Worm (Caenorhabditis elegans) whole organism, early embryonic: Measurements from ENCODE around the gene pax-1.

Source experiments
- B0310.2 ChIP-seq: sonication (generic microtip); optimal IDR thresholded peaks from 2 replicates; lab custom pipeline; 2016; ENCODE audit warnings: mild to moderate bottlenecking, missing genetic modification characterization, missing compliant biosample characterization
- F13C5.2 ChIP-seq: sonication (generic microtip); optimal IDR thresholded peaks from 2 replicates; lab custom pipeline; 2017; ENCODE audit warnings: mild to moderate bottlenecking, missing genetic modification characterization, inconsistent platforms, missing compliant biosample characterization
- aly-1 ChIP-seq: sonication (generic microtip); optimal IDR thresholded peaks from 2 replicates; lab custom pipeline; 2016; ENCODE audit warnings: missing genetic modification characterization, missing compliant biosample characterization
- ama-1 ChIP-seq: fragments of 150-350 bp; optimal IDR thresholded peaks from 2 replicates; lab custom pipeline; 2014
- ceh-13 ChIP-seq: fragments of 200-800 bp; sonication (Bioruptor generic); optimal IDR thresholded peaks from 2 replicates; lab custom pipeline; 2018; ENCODE audit warnings: mild to moderate bottlenecking, missing genetic modification characterization, missing compliant biosample characterization
- ceh-36 ChIP-seq: sonication (generic microtip); optimal IDR thresholded peaks from 2 replicates; lab custom pipeline; 2016; ENCODE audit warnings: missing genetic modification characterization, inconsistent platforms, missing compliant biosample characterization
- ets-7 ChIP-seq: sonication (generic microtip); optimal IDR thresholded peaks from 2 replicates; lab custom pipeline; 2016; ENCODE audit warnings: missing genotype, missing genetic modification characterization, missing compliant biosample characterization
- flt-1 ChIP-seq: fragments of 200-800 bp; sonication (Bioruptor generic); IDR thresholded peaks from 2 replicates; pipeline ENCODE4 v1.3.6; 2022; ENCODE audit warnings: missing genetic modification characterization, missing compliant biosample characterization
- hmbx-1 ChIP-seq: sonication (generic microtip); optimal IDR thresholded peaks from 2 replicates; lab custom pipeline; 2016; ENCODE audit warnings: mild to moderate bottlenecking, missing genetic modification characterization, missing compliant biosample characterization
- hmg-4 ChIP-seq: fragments of 200-800 bp; sonication (Bioruptor generic); optimal IDR thresholded peaks from 2 replicates; lab custom pipeline; 2018; ENCODE audit warnings: mild to moderate bottlenecking, missing genetic modification characterization, missing compliant biosample characterization
- hnd-1 ChIP-seq: sonication (generic microtip); optimal IDR thresholded peaks from 2 replicates; lab custom pipeline; 2016; ENCODE audit warnings: missing genetic modification characterization, missing compliant biosample characterization
- pes-1 ChIP-seq: fragments of 200-800 bp; sonication (Bioruptor generic); IDR thresholded peaks from 2 replicates; pipeline ENCODE4 v1.3.6; 2022; ENCODE audit warnings: missing genetic modification reagents, missing genetic modification characterization, missing compliant biosample characterization
- scrt-1 ChIP-seq: fragments of 200-800 bp; sonication (Bioruptor generic); IDR thresholded peaks from 2 replicates; pipeline ENCODE4 v1.3.6; 2022; ENCODE audit warnings: missing genetic modification characterization, missing compliant biosample characterization
- sea-1 ChIP-seq: fragments of 200-800 bp; sonication (Bioruptor generic); conservative IDR thresholded peaks from 2 replicates; pipeline ENCODE4 v1.3.6; 2022; ENCODE audit warnings: missing genetic modification characterization, missing compliant biosample characterization
- tbx-11 ChIP-seq: fragments of 200-800 bp; sonication (Bioruptor generic); IDR thresholded peaks from 2 replicates; pipeline ENCODE4 v1.3.6; 2022; ENCODE audit warnings: missing genetic modification characterization, missing compliant biosample characterization
- tbx-37 ChIP-seq: fragments of 200-800 bp; sonication (Bioruptor generic); conservative IDR thresholded peaks from 2 replicates; pipeline ENCODE4 v1.3.6; 2022; ENCODE audit warnings: missing genetic modification reagents, missing genetic modification characterization, missing compliant biosample characterization
- tra-4 ChIP-seq: sonication (generic microtip); optimal IDR thresholded peaks from 2 replicates; lab custom pipeline; 2017; ENCODE audit warnings: missing genetic modification characterization, missing compliant biosample characterization

Gene pax-1

ce11 chrV:8254973-8255372 is 30.2 kb downstream of the pax-1 start:
- TF ChIP-seq ets-7 (tag; lab: Kevin White, UChicago), result no peak
- no peak for TF ChIP-seq hnd-1 (tag; lab: Kevin White, UChicago)
- TF ChIP-seq tra-4 (tag; lab: Kevin White, UChicago), result no peak
- no peak for TF ChIP-seq aly-1 (tag; lab: Kevin White, UChicago)
- no peak for TF ChIP-seq F13C5.2 (tag; lab: Kevin White, UChicago)
- no peak for TF ChIP-seq B0310.2 (tag; lab: Kevin White, UChicago)
- TF ChIP-seq ama-1 (lab: Kevin White, UChicago), result no peak
- no peak for TF ChIP-seq ceh-13 (GFP tag; lab: Kevin White, UChicago)
- TF ChIP-seq hmbx-1 (tag; lab: Kevin White, UChicago), result no peak
- TF ChIP-seq scrt-1 (GFP tag; lab: Robert Waterston, UW), result no peak
- no peak for TF ChIP-seq ceh-36 (tag; lab: Kevin White, UChicago)
- no peak for TF ChIP-seq flt-1
- TF ChIP-seq sea-1, result no peak
- TF ChIP-seq tbx-11, result no peak
- TF ChIP-seq tbx-37 (GFP tag; lab: Robert Waterston, UW), result no peak
- TF ChIP-seq hmg-4 (GFP tag; lab: Kevin White, UChicago), result no peak
- no peak for TF ChIP-seq pes-1 (GFP tag; lab: Robert Waterston, UW)

DNA sequence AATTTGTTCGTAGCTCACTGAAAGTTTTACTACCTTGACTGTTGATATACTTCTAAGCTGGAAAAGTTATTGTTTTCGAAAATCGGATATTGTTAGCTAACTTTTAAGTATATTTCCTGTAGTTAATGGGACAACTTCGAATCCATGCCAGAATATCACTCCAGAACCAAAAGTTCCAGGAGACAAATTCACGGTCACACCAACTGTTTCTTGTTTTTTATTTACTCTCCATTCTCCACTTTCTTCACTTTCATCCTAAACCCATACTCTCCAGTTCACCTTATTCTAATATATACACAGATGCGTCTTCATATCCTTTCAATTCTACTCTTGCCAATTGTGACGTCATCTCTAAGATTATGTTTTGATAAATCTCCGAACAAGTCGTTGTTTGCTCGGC is 34.3 kb downstream of the pax-1 start, which contains the start of gene C16D9.1:
Gene C16D9.1 (plus strand): TSS at position 301 of the 400 bp plus-strand sequence.
- TF ChIP-seq flt-1 (no peak), F13C5.2 (tag; lab: Kevin White, UChicago) (no peak), pes-1 (GFP tag; lab: Robert Waterston, UW) (no peak), tbx-37 (GFP tag; lab: Robert Waterston, UW) (no peak), ets-7 (tag; lab: Kevin White, UChicago) (no peak), B0310.2 (tag; lab: Kevin White, UChicago) (no peak), hmg-4 (GFP tag; lab: Kevin White, UChicago) (no peak), ama-1 (lab: Kevin White, UChicago) (no peak), ceh-13 (GFP tag; lab: Kevin White, UChicago) (no peak), hmbx-1 (tag; lab: Kevin White, UChicago) (no peak), tra-4 (tag; lab: Kevin White, UChicago) (no peak), sea-1 (no peak), hnd-1 (tag; lab: Kevin White, UChicago) (no peak), scrt-1 (GFP tag; lab: Robert Waterston, UW) (no peak), ceh-36 (tag; lab: Kevin White, UChicago) (no peak), aly-1 (tag; lab: Kevin White, UChicago) (no peak), tbx-11 (no peak)

ce11 chrV:8262212-8262611 is 37.5 kb downstream of the pax-1 start:
- TF ChIP-seq flt-1 (no peak), ets-7 (tag; lab: Kevin White, UChicago) (no peak), B0310.2 (tag; lab: Kevin White, UChicago) (no peak), hmbx-1 (tag; lab: Kevin White, UChicago) (no peak), F13C5.2 (tag; lab: Kevin White, UChicago) (no peak), aly-1 (tag; lab: Kevin White, UChicago) (no peak), ceh-13 (GFP tag; lab: Kevin White, UChicago) (no peak), sea-1 (no peak), hnd-1 (tag; lab: Kevin White, UChicago) (no peak), tra-4 (tag; lab: Kevin White, UChicago) (no peak)

DNA sequence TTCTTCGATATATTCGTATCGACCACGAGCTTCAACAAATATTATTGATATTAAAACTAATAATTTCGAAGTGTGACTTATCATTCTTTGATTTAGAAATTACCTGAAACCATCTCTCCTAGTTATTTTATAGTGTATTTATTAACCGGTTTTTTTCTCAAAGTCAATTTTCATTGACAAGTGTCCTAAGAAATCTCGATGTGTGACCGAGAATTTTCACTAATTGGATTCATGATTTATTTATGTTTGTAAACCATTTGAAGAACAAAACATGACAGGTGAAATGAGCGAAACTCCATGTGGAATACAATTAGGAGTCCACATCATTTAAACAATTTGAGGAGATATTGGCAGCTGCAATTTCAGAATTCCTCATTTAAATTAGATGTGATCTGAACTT is 38.7 kb downstream of the pax-1 start, which contains the start of gene C16D9.8:
Gene C16D9.8 (minus strand): TSS at position 101 of the 400 bp plus-strand sequence.
- TF ChIP-seq ama-1 (lab: Kevin White, UChicago) (no peak), ets-7 (tag; lab: Kevin White, UChicago) (no peak), hmbx-1 (tag; lab: Kevin White, UChicago) (no peak), hmg-4 (GFP tag; lab: Kevin White, UChicago) (no peak), flt-1 (no peak), tra-4 (tag; lab: Kevin White, UChicago) (no peak)

ce11 chrV:8263941-8264340 is 39.2 kb downstream of the pax-1 start, which contains the start of gene C16D9.9:
Gene C16D9.9 (plus strand): TSS chrV:8264241.
- TF ChIP-seq tra-4 (tag; lab: Kevin White, UChicago) (no peak), sea-1 (no peak), aly-1 (tag; lab: Kevin White, UChicago) (no peak), hmg-4 (GFP tag; lab: Kevin White, UChicago) (no peak), flt-1 (no peak), B0310.2 (tag; lab: Kevin White, UChicago) (no peak), pes-1 (GFP tag; lab: Robert Waterston, UW) (no peak), scrt-1 (GFP tag; lab: Robert Waterston, UW) (no peak), hmbx-1 (tag; lab: Kevin White, UChicago) (no peak), ceh-13 (GFP tag; lab: Kevin White, UChicago) (no peak), tbx-37 (GFP tag; lab: Robert Waterston, UW) (no peak), hnd-1 (tag; lab: Kevin White, UChicago) (no peak), ceh-36 (tag; lab: Kevin White, UChicago) (no peak)

DNA sequence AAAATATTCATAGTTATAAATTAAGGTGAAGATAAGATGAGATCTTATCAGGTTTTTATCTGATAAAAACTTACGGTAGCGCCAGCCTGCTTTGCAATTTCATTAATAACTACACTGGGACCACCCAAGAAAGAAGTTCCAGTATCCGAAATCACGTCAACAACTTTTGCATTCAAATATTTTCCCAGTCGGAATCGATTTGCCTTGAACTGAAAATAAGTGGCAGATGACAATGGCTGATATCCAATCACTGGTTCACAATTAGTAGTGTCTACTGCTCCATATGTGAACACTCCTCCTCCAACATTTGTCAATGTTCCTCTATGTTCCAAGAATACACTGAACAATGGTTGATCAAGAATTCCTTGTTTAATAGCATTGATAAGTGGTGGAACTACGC is 41.5 kb downstream of the pax-1 start, which contains the start of gene F21F8.5:
Gene F21F8.5 (minus strand): TSS at position 101 of the 400 bp plus-strand sequence.
- no peak for TF ChIP-seq hnd-1 (tag; lab: Kevin White, UChicago)
- no peak for TF ChIP-seq pes-1 (GFP tag; lab: Robert Waterston, UW)
- no peak for TF ChIP-seq hmbx-1 (tag; lab: Kevin White, UChicago)
- no peak for TF ChIP-seq tbx-37 (GFP tag; lab: Robert Waterston, UW)
- no peak for TF ChIP-seq hmg-4 (GFP tag; lab: Kevin White, UChicago)
- no peak for TF ChIP-seq ama-1 (lab: Kevin White, UChicago)
- no peak for TF ChIP-seq B0310.2 (tag; lab: Kevin White, UChicago)
- TF ChIP-seq sea-1, result no peak
- TF ChIP-seq ceh-13 (GFP tag; lab: Kevin White, UChicago), result no peak
- no peak for TF ChIP-seq tbx-11
- no peak for TF ChIP-seq F13C5.2 (tag; lab: Kevin White, UChicago)
- no peak for TF ChIP-seq tra-4 (tag; lab: Kevin White, UChicago)
- no peak for TF ChIP-seq ceh-36 (tag; lab: Kevin White, UChicago)
- no peak for TF ChIP-seq aly-1 (tag; lab: Kevin White, UChicago)
- no peak for TF ChIP-seq flt-1
- TF ChIP-seq scrt-1 (GFP tag; lab: Robert Waterston, UW), result no peak
- TF ChIP-seq ets-7 (tag; lab: Kevin White, UChicago), result no peak
